Fruit fly (Drosophila melanogaster) whole organism, embryonic: ENCODE measurements around the gene CG5139.

Experiments
- Atf3 ChIP-seq: fragments of 200-800 bp; sonication (Bioruptor generic); optimal IDR thresholded peaks from 3 replicates; lab custom pipeline; 2016; ENCODE audit warnings: missing biosample characterization, missing genetic modification characterization
- Atf6 ChIP-seq: fragments of 200-800 bp; sonication (Bioruptor generic); IDR thresholded peaks from 2 replicates; pipeline ENCODE4 v1.3.6; 2022; ENCODE audit warnings: missing biosample characterization, missing genetic modification characterization
- Blimp-1 ChIP-seq: fragments of 200-800 bp; sonication (Bioruptor generic); optimal IDR thresholded peaks from 3 replicates; lab custom pipeline; 2018; ENCODE audit warnings: missing biosample characterization, missing genetic modification characterization, mild to moderate bottlenecking, moderate library complexity, missing genetic modification reagents
- CG10366 ChIP-seq: fragments of 200-800 bp; sonication (Bioruptor generic); IDR thresholded peaks from 2 replicates; pipeline ENCODE4 v1.3.6; 2022; ENCODE audit warnings: missing biosample characterization, missing genetic modification characterization
- CG10565 ChIP-seq: fragments of 200-800 bp; sonication (Bioruptor generic); optimal IDR thresholded peaks from 3 replicates; lab custom pipeline; 2016; ENCODE audit warnings: missing biosample characterization, mild to moderate bottlenecking, missing genetic modification characterization
- CG10654 ChIP-seq: fragments of 200-800 bp; sonication (Bioruptor generic); optimal IDR thresholded peaks from 2 replicates; lab custom pipeline; 2016; ENCODE audit warnings: missing biosample characterization, missing genetic modification characterization
- CG11696 ChIP-seq: fragments of 200-800 bp; sonication (Bioruptor generic); IDR thresholded peaks from 2 replicates; pipeline ENCODE4 v1.3.6; 2022; ENCODE audit warnings: missing biosample characterization, missing genetic modification characterization
- CG12744 ChIP-seq: fragments of 200-800 bp; sonication (Bioruptor generic); optimal IDR thresholded peaks from 2 replicates; lab custom pipeline; 2016; ENCODE audit warnings: missing biosample characterization, missing genetic modification characterization
- CG14014 ChIP-seq: fragments of 200-800 bp; sonication (Bioruptor generic); IDR thresholded peaks from 2 replicates; pipeline ENCODE4 v1.3.6; 2022; ENCODE audit warnings: missing biosample characterization, missing genetic modification characterization
- CG14441 ChIP-seq: fragments of 200-800 bp; sonication (Bioruptor generic); IDR thresholded peaks from 2 replicates; pipeline ENCODE4 v1.3.6; 2022; ENCODE audit warnings: missing biosample characterization, missing genetic modification characterization
- CG15514 ChIP-seq: fragments of 200-800 bp; sonication (Bioruptor generic); optimal IDR thresholded peaks from 3 replicates; lab custom pipeline; 2017; ENCODE audit warnings: missing biosample characterization, missing genetic modification characterization, mild to moderate bottlenecking, moderate library complexity, missing genetic modification reagents
- CG17385 ChIP-seq: fragments of 200-800 bp; sonication (Bioruptor generic); optimal IDR thresholded peaks from 3 replicates; lab custom pipeline; 2018; ENCODE audit warnings: missing biosample characterization, mild to moderate bottlenecking, missing genetic modification characterization
- CG17912 ChIP-seq: fragments of 200-800 bp; sonication (Bioruptor generic); optimal IDR thresholded peaks from 2 replicates; lab custom pipeline; 2018; ENCODE audit warnings: missing biosample characterization, mild to moderate bottlenecking, missing genetic modification characterization
- CG18011 ChIP-seq: fragments of 200-800 bp; sonication (Bioruptor generic); optimal IDR thresholded peaks from 2 replicates; lab custom pipeline; 2017; ENCODE audit warnings: missing biosample characterization, missing genetic modification characterization, mild to moderate bottlenecking, moderate library complexity, missing genotype
- CG2889 ChIP-seq: fragments of 200-800 bp; sonication (Bioruptor generic); IDR thresholded peaks from 3 replicates; pipeline ENCODE4 v1.3.6; 2022; ENCODE audit warnings: missing biosample characterization, missing genetic modification characterization
- CG31224 ChIP-seq: fragments of 200-800 bp; sonication (Bioruptor generic); IDR thresholded peaks from 2 replicates; pipeline ENCODE4 v1.3.6; 2022; ENCODE audit warnings: missing biosample characterization, missing genetic modification characterization
- CG3281 ChIP-seq: fragments of 200-800 bp; sonication (Bioruptor generic); optimal IDR thresholded peaks from 3 replicates; lab custom pipeline; 2017; ENCODE audit warnings: missing biosample characterization, mild to moderate bottlenecking, missing genetic modification characterization
- CG3407 ChIP-seq: fragments of 200-800 bp; sonication (Bioruptor generic); optimal IDR thresholded peaks from 2 replicates; lab custom pipeline; 2018; ENCODE audit warnings: missing biosample characterization, mild to moderate bottlenecking, missing genetic modification characterization
- CG34376 ChIP-seq: fragments of 200-800 bp; sonication (Bioruptor generic); optimal IDR thresholded peaks from 2 replicates; lab custom pipeline; 2018; ENCODE audit warnings: missing biosample characterization, mild to moderate bottlenecking, missing genetic modification characterization
- CG4328 ChIP-seq: fragments of 200-800 bp; sonication (Bioruptor generic); optimal IDR thresholded peaks from 3 replicates; lab custom pipeline; 2017; ENCODE audit warnings: missing biosample characterization, missing genetic modification reagents, missing genetic modification characterization
- CG7556 ChIP-seq: fragments of 200-800 bp; sonication (Bioruptor generic); optimal IDR thresholded peaks from 2 replicates; lab custom pipeline; 2017; ENCODE audit warnings: missing biosample characterization, mild to moderate bottlenecking, missing genetic modification characterization
- CG8281 ChIP-seq: fragments of 200-800 bp; sonication (Bioruptor generic); optimal IDR thresholded peaks from 2 replicates; lab custom pipeline; 2018; ENCODE audit warnings: missing biosample characterization, mild to moderate bottlenecking, missing genetic modification characterization, moderate library complexity
- Dfd ChIP-seq, 2 experiments: fragments of >200 bp; optimal IDR thresholded peaks; 2 replicates each; lab custom pipeline; 2017; ENCODE audit warnings: missing biosample characterization in 2 of 2, missing genetic modification characterization in 2 of 2
- Ets97D ChIP-seq: fragments of 200-800 bp; sonication (Bioruptor generic); optimal IDR thresholded peaks from 3 replicates; lab custom pipeline; 2016; ENCODE audit warnings: missing biosample characterization, missing genetic modification characterization
- Mes4 ChIP-seq: fragments of 200-800 bp; sonication (Bioruptor generic); optimal IDR thresholded peaks from 2 replicates; lab custom pipeline; 2016; ENCODE audit warnings: missing biosample characterization, missing genetic modification characterization
- Myb ChIP-seq: fragments of 200-800 bp; sonication (Bioruptor generic); optimal IDR thresholded peaks from 2 replicates; lab custom pipeline; 2016; ENCODE audit warnings: missing biosample characterization, missing genetic modification characterization
- NC2α ChIP-seq: fragments of 200-800 bp; sonication (Bioruptor generic); optimal IDR thresholded peaks from 2 replicates; lab custom pipeline; 2016; ENCODE audit warnings: missing biosample characterization, missing genetic modification characterization
- NK7.1 ChIP-seq: fragments of 200-800 bp; sonication (Bioruptor generic); optimal IDR thresholded peaks from 3 replicates; lab custom pipeline; 2016; ENCODE audit warnings: missing biosample characterization, missing genetic modification characterization
- Ravus ChIP-seq: fragments of 200-800 bp; sonication (Bioruptor generic); IDR thresholded peaks from 2 replicates; pipeline ENCODE4 v1.3.6; 2022; ENCODE audit warnings: missing biosample characterization, missing genetic modification characterization
- Taf1 ChIP-seq: fragments of 200-800 bp; sonication (Bioruptor generic); IDR thresholded peaks from 2 replicates; pipeline ENCODE4 v1.3.6; 2022; ENCODE audit warnings: missing biosample characterization, missing genetic modification characterization
- ac ChIP-seq: fragments of 200-800 bp; sonication (Bioruptor generic); optimal IDR thresholded peaks from 3 replicates; lab custom pipeline; 2017; ENCODE audit warnings: missing biosample characterization, mild to moderate bottlenecking, missing genetic modification characterization
- az2 ChIP-seq: fragments of 200-800 bp; sonication (Bioruptor generic); optimal IDR thresholded peaks from 3 replicates; lab custom pipeline; 2016; ENCODE audit warnings: missing biosample characterization, missing genetic modification characterization
- btn ChIP-seq: fragments of 200-800 bp; sonication (Bioruptor generic); optimal IDR thresholded peaks from 2 replicates; lab custom pipeline; 2016; ENCODE audit warnings: missing biosample characterization, missing genetic modification characterization
- chif ChIP-seq, 2 experiments: fragments of 200-800 bp; sonication (Bioruptor generic); optimal IDR thresholded peaks; 3 replicates each; lab custom pipeline; 2016; ENCODE audit warnings: missing biosample characterization in 2 of 2, missing genetic modification characterization in 2 of 2
- da ChIP-seq: fragments of 200-800 bp; sonication (Bioruptor generic); optimal IDR thresholded peaks from 2 replicates; lab custom pipeline; 2016; ENCODE audit warnings: missing biosample characterization, missing genetic modification characterization
- dm ChIP-seq: fragments of 200-800 bp; sonication (Bioruptor generic); optimal IDR thresholded peaks from 3 replicates; lab custom pipeline; 2016; ENCODE audit warnings: missing biosample characterization, missing genetic modification characterization
- hbn ChIP-seq: fragments of 200-800 bp; sonication (Bioruptor generic); IDR thresholded peaks from 2 replicates; pipeline ENCODE4 v1.3.6; 2022; ENCODE audit warnings: missing biosample characterization, missing genetic modification characterization; ENCODE audit not compliant: partially characterized antibody
- lab ChIP-seq: fragments of 200-800 bp; sonication (Bioruptor generic); optimal IDR thresholded peaks from 3 replicates; lab custom pipeline; 2017; ENCODE audit warnings: missing biosample characterization, missing genetic modification characterization, mild to moderate bottlenecking, moderate library complexity, missing genetic modification reagents
- lbe ChIP-seq: fragments of 200-800 bp; sonication (Bioruptor generic); optimal IDR thresholded peaks from 2 replicates; lab custom pipeline; 2016; ENCODE audit warnings: missing biosample characterization, mild to moderate bottlenecking, missing genetic modification characterization
- oc ChIP-seq: fragments of 200-800 bp; sonication (Bioruptor generic); optimal IDR thresholded peaks from 2 replicates; lab custom pipeline; 2018; ENCODE audit warnings: missing biosample characterization, mild to moderate bottlenecking, missing genetic modification characterization, moderate library complexity
- onecut ChIP-seq: fragments of 200-800 bp; sonication (Bioruptor generic); IDR thresholded peaks from 2 replicates; pipeline ENCODE4 v1.3.6; 2022; ENCODE audit warnings: missing biosample characterization, missing genetic modification characterization
- pan ChIP-seq, 4 experiments: fragments of >200 bp in 3 of 4; fragments of 200-800 bp in 1 of 4; sonication (Bioruptor generic) in 1 of 4; optimal IDR thresholded peaks in 3 of 4; IDR thresholded peaks in 1 of 4; 2 replicates each; pipeline versions ENCODE4 v1.3.6 to Lab custom; 2017 to 2022; ENCODE audit warnings: missing biosample characterization in 2 of 4, missing genetic modification characterization in 2 of 4, mixed read lengths in 1 of 4
- row ChIP-seq: fragments of 200-800 bp; sonication (Bioruptor generic); IDR thresholded peaks from 3 replicates; pipeline ENCODE4 v1.3.6; 2022; ENCODE audit warnings: missing biosample characterization, missing genetic modification characterization
- schlank ChIP-seq: fragments of 200-800 bp; sonication (Bioruptor generic); optimal IDR thresholded peaks from 2 replicates; lab custom pipeline; 2018; ENCODE audit warnings: missing biosample characterization, mild to moderate bottlenecking, missing genetic modification characterization
- sd ChIP-seq: fragments of 200-800 bp; sonication (Bioruptor generic); optimal IDR thresholded peaks from 3 replicates; lab custom pipeline; 2018; ENCODE audit warnings: missing biosample characterization, mild to moderate bottlenecking, missing genetic modification characterization, moderate library complexity
- seq ChIP-seq: fragments of 200-800 bp; sonication (Bioruptor generic); IDR thresholded peaks from 2 replicates; pipeline ENCODE4 v1.3.6; 2022; ENCODE audit warnings: missing biosample characterization, missing genetic modification characterization
- sima ChIP-seq: fragments of 200-800 bp; sonication (Bioruptor generic); optimal IDR thresholded peaks from 2 replicates; lab custom pipeline; 2016; ENCODE audit warnings: missing biosample characterization, missing genetic modification characterization
- zfh1 ChIP-seq: fragments of 200-800 bp; sonication (Bioruptor generic); IDR thresholded peaks from 3 replicates; pipeline ENCODE4 v1.3.6; 2022; ENCODE audit warnings: missing biosample characterization, missing genetic modification characterization
- zfh2 ChIP-seq: fragments of 200-800 bp; sonication (Bioruptor generic); optimal IDR thresholded peaks from 2 replicates; lab custom pipeline; 2016; ENCODE audit warnings: missing biosample characterization, missing genetic modification characterization

The CG5139 gene

DNA sequence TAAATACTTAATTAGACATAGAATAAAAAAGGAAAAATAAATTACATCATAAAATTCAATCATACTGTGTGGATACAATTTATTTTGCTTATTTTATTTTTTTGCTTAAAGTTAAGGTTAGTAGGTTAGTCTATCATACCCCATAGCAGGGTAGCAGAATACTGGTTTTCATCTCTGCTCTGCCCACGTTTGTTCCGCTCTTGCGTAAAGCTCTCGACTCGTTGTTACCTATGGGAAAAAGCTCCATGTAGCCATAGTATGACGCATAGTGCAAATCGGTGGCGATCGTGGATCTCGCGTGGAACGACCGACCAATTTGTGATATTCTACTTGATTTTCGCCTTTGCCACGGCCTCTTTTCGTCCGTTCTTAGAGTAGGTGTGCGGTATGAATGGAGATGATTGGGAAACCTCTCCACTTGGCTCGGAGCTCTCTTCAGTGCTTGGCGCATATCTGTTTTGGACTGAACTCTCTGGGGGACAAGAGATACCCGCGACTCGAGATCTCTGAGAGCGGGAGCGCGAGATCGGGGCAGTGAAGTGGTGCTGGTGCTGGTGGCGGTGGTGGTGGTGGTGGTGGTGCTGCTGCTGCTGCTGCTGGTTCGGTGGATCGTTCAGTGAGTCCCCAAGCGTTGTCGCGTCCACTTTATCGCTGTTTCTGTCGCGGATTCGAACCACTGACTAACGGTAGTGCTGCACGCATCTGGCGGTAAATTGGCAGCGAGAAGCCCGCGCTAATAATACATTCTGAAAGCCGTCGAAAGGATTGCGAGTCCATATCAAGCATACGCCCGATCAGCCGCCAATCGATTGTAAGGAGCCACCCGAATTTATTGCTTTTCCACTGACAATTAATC is 13.2 kb downstream of the CG5139 start, which contains the start of gene CG5001 (continued):
- no peak for TF ChIP-seq CG3407 (GFP tag; lab: Kevin White, UChicago)
- peak; percentile 82 for TF ChIP-seq CG7556
- no peak for TF ChIP-seq da (GFP tag; lab: Kevin White, UChicago)
- peak; percentile 81 for TF ChIP-seq CG3281 (GFP tag; lab: Kevin White, UChicago)
- peak; percentile 86 for TF ChIP-seq Taf1 (GFP tag; lab: Robert Waterston, UW)
- TF ChIP-seq NK7.1, result peak; percentile 9
- TF ChIP-seq CG10565 (GFP tag; lab: Kevin White, UChicago), result no peak
- peak; percentile 92 for TF ChIP-seq zfh1 (GFP tag; lab: Robert Waterston, UW)
- no peak for TF ChIP-seq ac (GFP tag; lab: Kevin White, UChicago)
- peak; percentile 25 for TF ChIP-seq sd (tag; lab: Kevin White, UChicago)
- TF ChIP-seq btn (GFP tag; lab: Kevin White, UChicago), result peak; percentile 25
- peak; percentile 77 for TF ChIP-seq CG11696 (GFP tag; lab: Robert Waterston, UW)
- no peak for TF ChIP-seq lbe (GFP tag; lab: Kevin White, UChicago)
- peak; percentile 83 for TF ChIP-seq CG34376 (GFP tag; lab: Kevin White, UChicago)
- TF ChIP-seq CG2889 (GFP tag; lab: Robert Waterston, UW), result peak; percentile 28; the same call in 1 of the 3 replicates
- peak; percentile 88 for TF ChIP-seq CG14014 (GFP tag; lab: Robert Waterston, UW)
- TF ChIP-seq seq (GFP tag; lab: Robert Waterston, UW), result peak; percentile 61
- TF ChIP-seq Atf6 (GFP tag; lab: Robert Waterston, UW), result peak; percentile 88
- peak in 1 of 2 experiments; percentile 48 for TF ChIP-seq Dfd (GFP tag; optimal IDR thresholded peaks at IDR 0.05; lab: Kevin White, UChicago)
- TF ChIP-seq chif (GFP tag; optimal IDR thresholded peaks at IDR 0.05; lab: Kevin White, UChicago), result peak; percentile 57 to 74
- peak; percentile 57 for TF ChIP-seq CG18011
- TF ChIP-seq CG15514 (GFP tag; lab: Kevin White, UChicago), result peak; percentile 93
- TF ChIP-seq CG14441, result peak; percentile 83
- TF ChIP-seq pan (optimal IDR thresholded peaks at IDR 0.05; lab: Kevin White, UChicago), result no peak
- TF ChIP-seq pan (GFP tag; optimal IDR thresholded peaks at IDR 0.05 in 1 of 2, IDR thresholded peaks at IDR 0.05 in 1 of 2), result peak in 1 of 2 experiments; percentile 91
- peak; percentile 82 for TF ChIP-seq oc (tag; lab: Kevin White, UChicago)
- TF ChIP-seq lab, result peak; percentile 94
- no peak for TF ChIP-seq NC2α (GFP tag; lab: Kevin White, UChicago)
- TF ChIP-seq row, result peak; percentile 95
- TF ChIP-seq hbn (GFP tag; lab: Robert Waterston, UW), result no peak
- peak; percentile 85 for TF ChIP-seq az2 (GFP tag; lab: Kevin White, UChicago)
- TF ChIP-seq Ets97D (GFP tag; lab: Kevin White, UChicago), result peak; percentile 34
- peak; percentile 74 for TF ChIP-seq CG10654 (GFP tag; lab: Kevin White, UChicago)
- TF ChIP-seq sima (GFP tag; lab: Kevin White, UChicago), result peak; percentile 7
- TF ChIP-seq CG10366, result peak; percentile 84
- TF ChIP-seq dm, result peak; percentile 34
- peak; percentile 36; the same call in 1 of the 2 replicates for TF ChIP-seq Ravus (GFP tag; lab: Robert Waterston, UW)
- TF ChIP-seq Blimp-1, result peak; percentile 92
- TF ChIP-seq CG4328, result peak; percentile 84
- TF ChIP-seq Mes4 (GFP tag; lab: Kevin White, UChicago), result peak; percentile 58
- TF ChIP-seq CG31224 (GFP tag; lab: Robert Waterston, UW), result peak; percentile 80
- peak; percentile 28 for TF ChIP-seq Atf3
- TF ChIP-seq onecut (GFP tag; lab: Robert Waterston, UW), result peak; percentile 76
- TF ChIP-seq zfh2, result peak; percentile 58
- TF ChIP-seq CG17912 (GFP tag; lab: Kevin White, UChicago), result no peak
- TF ChIP-seq schlank (tag; lab: Kevin White, UChicago), result peak; percentile 25
- peak; percentile 77 for TF ChIP-seq CG17385 (GFP tag; lab: Kevin White, UChicago)
- TF ChIP-seq CG12744 (GFP tag; lab: Kevin White, UChicago), result peak; percentile 56
- TF ChIP-seq Myb (GFP tag; lab: Kevin White, UChicago), result peak; percentile 15
- peak; percentile 51 for TF ChIP-seq CG8281 (tag; lab: Kevin White, UChicago)
